Fruit fly (Drosophila melanogaster) whole organism, embryonic: Measurements from ENCODE around the gene dpr2.

Source experiments
- Aef1 ChIP-seq: fragments of 200-800 bp; sonication (Bioruptor generic); IDR thresholded peaks from 3 replicates; pipeline ENCODE4 v1.3.6; 2022; ENCODE audit warnings: missing biosample characterization, missing genetic modification characterization
- Atf-2 ChIP-seq: fragments of 200-800 bp; sonication (Bioruptor generic); optimal IDR thresholded peaks from 2 replicates; lab custom pipeline; 2016; ENCODE audit warnings: missing biosample characterization, missing genetic modification characterization
- Bteb2 ChIP-seq: fragments of 200-800 bp; sonication (Bioruptor generic); optimal IDR thresholded peaks from 2 replicates; lab custom pipeline; 2016; ENCODE audit warnings: missing biosample characterization, missing genetic modification characterization
- CG10321 ChIP-seq: fragments of 200-800 bp; sonication (Bioruptor generic); IDR thresholded peaks from 2 replicates; pipeline ENCODE4 v1.3.6; 2022; ENCODE audit warnings: missing biosample characterization, missing genetic modification characterization
- CG15479 ChIP-seq: fragments of 200-800 bp; sonication (Bioruptor generic); optimal IDR thresholded peaks from 3 replicates; lab custom pipeline; 2019; ENCODE audit warnings: missing biosample characterization, mild to moderate bottlenecking, missing genetic modification characterization, moderate library complexity
- CG15514 ChIP-seq: fragments of 200-800 bp; sonication (Bioruptor generic); optimal IDR thresholded peaks from 3 replicates; lab custom pipeline; 2017; ENCODE audit warnings: missing biosample characterization, missing genetic modification characterization, mild to moderate bottlenecking, moderate library complexity, missing genetic modification reagents
- CG17359 ChIP-seq: fragments of 200-800 bp; sonication (Bioruptor generic); optimal IDR thresholded peaks from 3 replicates; lab custom pipeline; 2018; ENCODE audit warnings: missing biosample characterization, mild to moderate bottlenecking, missing genetic modification characterization, moderate library complexity
- CG17385 ChIP-seq: fragments of 200-800 bp; sonication (Bioruptor generic); optimal IDR thresholded peaks from 3 replicates; lab custom pipeline; 2018; ENCODE audit warnings: missing biosample characterization, mild to moderate bottlenecking, missing genetic modification characterization
- CG2678 ChIP-seq: fragments of 200-800 bp; sonication (Bioruptor generic); optimal IDR thresholded peaks from 3 replicates; lab custom pipeline; 2019; ENCODE audit warnings: missing biosample characterization, mild to moderate bottlenecking, missing genetic modification characterization, moderate library complexity
- CG2712 ChIP-seq: fragments of 200-800 bp; optimal IDR thresholded peaks from 3 replicates; lab custom pipeline; 2019; ENCODE audit warnings: missing biosample characterization, mild to moderate bottlenecking, missing genetic modification characterization, moderate library complexity
- CG30431 ChIP-seq: fragments of 200-800 bp; sonication (Bioruptor generic); optimal IDR thresholded peaks from 2 replicates; lab custom pipeline; 2017; ENCODE audit warnings: missing biosample characterization, missing genetic modification characterization
- CG3407 ChIP-seq: fragments of 200-800 bp; sonication (Bioruptor generic); optimal IDR thresholded peaks from 2 replicates; lab custom pipeline; 2018; ENCODE audit warnings: missing biosample characterization, mild to moderate bottlenecking, missing genetic modification characterization
- CG4328 ChIP-seq: fragments of 200-800 bp; sonication (Bioruptor generic); optimal IDR thresholded peaks from 3 replicates; lab custom pipeline; 2017; ENCODE audit warnings: missing biosample characterization, missing genetic modification reagents, missing genetic modification characterization
- CG7271 ChIP-seq: fragments of 200-800 bp; sonication (Bioruptor generic); optimal IDR thresholded peaks from 2 replicates; lab custom pipeline; 2018; ENCODE audit warnings: missing biosample characterization, mild to moderate bottlenecking, missing genetic modification characterization, moderate library complexity
- CG8281 ChIP-seq: fragments of 200-800 bp; sonication (Bioruptor generic); optimal IDR thresholded peaks from 2 replicates; lab custom pipeline; 2018; ENCODE audit warnings: missing biosample characterization, mild to moderate bottlenecking, missing genetic modification characterization, moderate library complexity
- CHES-1-like ChIP-seq: fragments of 200-800 bp; sonication (Bioruptor generic); optimal IDR thresholded peaks from 2 replicates; lab custom pipeline; 2016; ENCODE audit warnings: missing biosample characterization, missing genetic modification characterization
- CTCF ChIP-seq: fragments of 200-800 bp; sonication (Bioruptor generic); optimal IDR thresholded peaks from 2 replicates; lab custom pipeline; 2017; ENCODE audit warnings: missing biosample characterization, mild to moderate bottlenecking, missing genetic modification characterization, moderate library complexity
- Dbx ChIP-seq: fragments of 200-800 bp; sonication (Bioruptor generic); IDR thresholded peaks from 3 replicates; pipeline ENCODE4 v1.3.6; 2022; ENCODE audit warnings: missing biosample characterization, missing genetic modification characterization
- Dip2 ChIP-seq: fragments of 200-800 bp; sonication (Bioruptor generic); IDR thresholded peaks from 2 replicates; pipeline ENCODE4 v1.3.6; 2022; ENCODE audit warnings: missing biosample characterization, missing genetic modification characterization
- Fer3 ChIP-seq: fragments of 200-800 bp; sonication (Bioruptor generic); optimal IDR thresholded peaks from 2 replicates; lab custom pipeline; 2018; ENCODE audit warnings: missing biosample characterization, mild to moderate bottlenecking, missing genetic modification characterization, moderate library complexity
- Hsf ChIP-seq: fragments of 200-800 bp; sonication (Bioruptor generic); optimal IDR thresholded peaks from 3 replicates; lab custom pipeline; 2016; ENCODE audit warnings: missing biosample characterization, missing genetic modification characterization
- Lpt ChIP-seq: fragments of >200 bp; optimal IDR thresholded peaks from 2 replicates; lab custom pipeline; 2018; ENCODE audit warnings: missing biosample characterization, missing genetic modification characterization
- Max ChIP-seq: fragments of 200-800 bp; sonication (Bioruptor generic); optimal IDR thresholded peaks from 2 replicates; lab custom pipeline; 2016; ENCODE audit warnings: missing biosample characterization, mild to moderate bottlenecking, missing genetic modification characterization
- Pdp1 ChIP-seq, 2 experiments: fragments of 200-800 bp; sonication (Bioruptor generic); optimal IDR thresholded peaks; 3 replicates each; lab custom pipeline; 2016; ENCODE audit warnings: missing biosample characterization in 2 of 2, missing genetic modification characterization in 2 of 2, mild to moderate bottlenecking in 1 of 2, moderate library complexity in 1 of 2
- Side ChIP-seq: fragments of 200-800 bp; sonication (Bioruptor generic); optimal IDR thresholded peaks from 2 replicates; lab custom pipeline; 2016; ENCODE audit warnings: missing biosample characterization, missing genetic modification characterization
- TFAM ChIP-seq: fragments of 200-800 bp; sonication (Bioruptor generic); optimal IDR thresholded peaks from 2 replicates; lab custom pipeline; 2017; ENCODE audit warnings: missing biosample characterization, missing genetic modification characterization, inconsistent platforms
- Usf ChIP-seq: fragments of 200-800 bp; sonication (Bioruptor generic); optimal IDR thresholded peaks from 2 replicates; lab custom pipeline; 2017; ENCODE audit warnings: missing genotype, missing biosample characterization, missing genetic modification characterization
- Xbp1 ChIP-seq: fragments of 200-800 bp; sonication (Bioruptor generic); optimal IDR thresholded peaks from 3 replicates; lab custom pipeline; 2016; ENCODE audit warnings: missing biosample characterization, mild to moderate bottlenecking, missing genetic modification characterization
- al ChIP-seq: fragments of 200-800 bp; sonication (Bioruptor generic); IDR thresholded peaks from 2 replicates; pipeline ENCODE4 v1.3.6; 2022; ENCODE audit warnings: missing biosample characterization, missing genetic modification characterization
- aop ChIP-seq: fragments of 200-800 bp; sonication (Bioruptor generic); IDR thresholded peaks from 2 replicates; pipeline ENCODE4 v1.3.6; 2022; ENCODE audit warnings: missing biosample characterization, missing genetic modification characterization
- ap ChIP-seq: fragments of 200-800 bp; sonication (Bioruptor generic); IDR thresholded peaks from 2 replicates; pipeline ENCODE4 v1.3.6; 2022; ENCODE audit warnings: missing biosample characterization, missing genetic modification characterization
- az2 ChIP-seq: fragments of 200-800 bp; sonication (Bioruptor generic); optimal IDR thresholded peaks from 3 replicates; lab custom pipeline; 2016; ENCODE audit warnings: missing biosample characterization, missing genetic modification characterization
- br ChIP-seq: fragments of >200 bp; optimal IDR thresholded peaks from 2 replicates; lab custom pipeline; 2017
- caup ChIP-seq: fragments of 200-800 bp; sonication (Bioruptor generic); optimal IDR thresholded peaks from 3 replicates; lab custom pipeline; 2017; ENCODE audit warnings: missing biosample characterization, mild to moderate bottlenecking, missing genetic modification characterization, moderate library complexity; ENCODE audit not compliant: severe bottlenecking
- dmrt11E ChIP-seq: fragments of 200-800 bp; sonication (Bioruptor generic); optimal IDR thresholded peaks from 3 replicates; lab custom pipeline; 2018; ENCODE audit warnings: missing biosample characterization, mild to moderate bottlenecking, missing genetic modification characterization, moderate library complexity
- en ChIP-seq: fragments of 200-800 bp; sonication (Bioruptor generic); optimal IDR thresholded peaks from 2 replicates; lab custom pipeline; 2016; ENCODE audit warnings: missing biosample characterization, missing genetic modification characterization
- eyg ChIP-seq: fragments of 200-800 bp; sonication (Bioruptor generic); optimal IDR thresholded peaks from 3 replicates; lab custom pipeline; 2016; ENCODE audit warnings: missing biosample characterization, missing genetic modification characterization
- gt ChIP-seq: fragments of 200-800 bp; sonication (Bioruptor generic); IDR thresholded peaks from 2 replicates; pipeline ENCODE4 v1.3.6; 2022; ENCODE audit warnings: missing biosample characterization, missing genetic modification characterization
- hb ChIP-seq: fragments of 200-800 bp; sonication (Bioruptor generic); IDR thresholded peaks from 3 replicates; pipeline ENCODE4 v1.3.6; 2022; ENCODE audit warnings: missing biosample characterization, missing genetic modification characterization; ENCODE audit not compliant: partially characterized antibody
- jumu ChIP-seq: fragments of 200-800 bp; sonication (Bioruptor generic); optimal IDR thresholded peaks from 3 replicates; lab custom pipeline; 2016; ENCODE audit warnings: missing biosample characterization, missing genetic modification characterization
- kah ChIP-seq: fragments of 200-800 bp; sonication (Bioruptor generic); optimal IDR thresholded peaks from 2 replicates; lab custom pipeline; 2018; ENCODE audit warnings: missing biosample characterization, mild to moderate bottlenecking, missing genetic modification characterization
- mirr ChIP-seq: fragments of 200-800 bp; sonication (Bioruptor generic); optimal IDR thresholded peaks from 3 replicates; lab custom pipeline; 2018; ENCODE audit warnings: missing biosample characterization, mild to moderate bottlenecking, missing genetic modification characterization
- nerfin-2 ChIP-seq: fragments of 200-800 bp; sonication (Bioruptor generic); IDR thresholded peaks from 2 replicates; pipeline ENCODE4 v1.3.6; 2022; ENCODE audit warnings: missing biosample characterization, missing genetic modification characterization; ENCODE audit not compliant: partially characterized antibody
- pho ChIP-seq: fragments of 200-800 bp; sonication (Bioruptor generic); optimal IDR thresholded peaks from 2 replicates; lab custom pipeline; 2016; ENCODE audit warnings: missing biosample characterization, missing genetic modification characterization
- pnt ChIP-seq: fragments of 200-800 bp; sonication (Bioruptor generic); optimal IDR thresholded peaks from 3 replicates; lab custom pipeline; 2016; ENCODE audit warnings: missing biosample characterization, missing genetic modification characterization
- run ChIP-seq: fragments of 200-800 bp; sonication (Bioruptor generic); optimal IDR thresholded peaks from 3 replicates; lab custom pipeline; 2018; ENCODE audit warnings: missing biosample characterization, mild to moderate bottlenecking, missing genetic modification characterization
- schlank ChIP-seq: fragments of 200-800 bp; sonication (Bioruptor generic); optimal IDR thresholded peaks from 2 replicates; lab custom pipeline; 2018; ENCODE audit warnings: missing biosample characterization, mild to moderate bottlenecking, missing genetic modification characterization
- sob ChIP-seq: fragments of 200-800 bp; sonication (Bioruptor generic); IDR thresholded peaks from 2 replicates; pipeline ENCODE4 v1.3.6; 2022; ENCODE audit warnings: missing biosample characterization, missing genetic modification characterization
- ssp ChIP-seq: fragments of 200-800 bp; sonication (Bioruptor generic); IDR thresholded peaks from 2 replicates; pipeline ENCODE4 v1.3.6; 2022; ENCODE audit warnings: missing biosample characterization, missing genetic modification characterization
- vvl ChIP-seq: fragments of 200-800 bp; sonication (Bioruptor generic); IDR thresholded peaks from 2 replicates; pipeline ENCODE4 v1.3.6; 2022; ENCODE audit warnings: missing biosample characterization, missing genetic modification characterization
- wdn ChIP-seq: fragments of 200-800 bp; sonication (Bioruptor generic); IDR thresholded peaks from 2 replicates; pipeline ENCODE4 v1.3.6; 2022; ENCODE audit warnings: missing biosample characterization, missing genetic modification characterization
- yki ChIP-seq: fragments of >200 bp; optimal IDR thresholded peaks from 3 replicates; lab custom pipeline; 2018
- zf30C ChIP-seq: fragments of 200-800 bp; sonication (Bioruptor generic); optimal IDR thresholded peaks from 3 replicates; lab custom pipeline; 2018; ENCODE audit warnings: missing biosample characterization, mild to moderate bottlenecking, missing genetic modification characterization

The dpr2 gene

DNA sequence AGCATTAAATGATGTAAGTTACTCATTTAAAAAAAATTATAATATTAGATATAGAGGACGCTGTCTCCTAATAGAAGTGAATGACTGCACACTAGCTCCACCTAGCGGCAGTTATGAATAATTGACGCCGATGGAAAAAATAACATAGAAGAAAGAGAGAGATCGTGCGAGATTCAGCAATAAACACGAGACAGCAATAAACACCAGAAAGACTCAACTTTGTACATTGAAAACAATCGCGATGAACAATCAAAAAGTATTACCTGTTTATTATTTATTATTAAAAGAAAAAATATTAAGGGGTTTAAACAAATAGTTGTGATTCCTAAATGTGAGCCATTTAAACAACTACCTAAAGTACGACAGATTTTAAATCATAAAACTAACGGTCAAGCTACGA, 22.2 kb upstream of the dpr2 start (continued):
- peak; percentile 34 for TF ChIP-seq dmrt11E (tag; lab: Kevin White, UChicago)
- no peak for TF ChIP-seq Side (GFP tag; lab: Kevin White, UChicago)
- no peak for TF ChIP-seq br (lab: Kevin White, UChicago)
- TF ChIP-seq yki (lab: Kevin White, UChicago), result no peak
- TF ChIP-seq CG30431 (GFP tag; lab: Kevin White, UChicago), result no peak
- TF ChIP-seq TFAM (GFP tag; lab: Kevin White, UChicago), result no peak
- TF ChIP-seq al (GFP tag; lab: Robert Waterston, UW), result peak; percentile 14; the same call in 1 of the 2 replicates
- TF ChIP-seq pho (GFP tag; lab: Kevin White, UChicago), result no peak
- no peak for TF ChIP-seq CG15479 (GFP tag; lab: Kevin White, UChicago)
- TF ChIP-seq pnt (GFP tag; lab: Kevin White, UChicago), result no peak
- no peak for TF ChIP-seq aop (GFP tag; lab: Robert Waterston, UW)
- no peak for TF ChIP-seq hb
- TF ChIP-seq eyg, result no peak
- no peak for TF ChIP-seq Max
- TF ChIP-seq CG4328 (GFP tag; lab: Kevin White, UChicago), result peak; percentile 44
- TF ChIP-seq caup, result peak; percentile 36
- TF ChIP-seq CG3407, result no peak
- no peak for TF ChIP-seq wdn (GFP tag; lab: Robert Waterston, UW)
- TF ChIP-seq sob (GFP tag; lab: Robert Waterston, UW), result no peak
- no peak for TF ChIP-seq Hsf (GFP tag; lab: Kevin White, UChicago)
- no peak for TF ChIP-seq CHES-1-like (GFP tag; lab: Kevin White, UChicago)
- peak; percentile 7 for TF ChIP-seq CG8281 (tag; lab: Kevin White, UChicago)
- TF ChIP-seq Pdp1 (GFP tag; optimal IDR thresholded peaks at IDR 0.05; lab: Kevin White, UChicago), result peak in 1 of 2 experiments; percentile 19
- TF ChIP-seq az2 (GFP tag; lab: Kevin White, UChicago), result no peak
- peak; percentile 97 for TF ChIP-seq CTCF (GFP tag; lab: Kevin White, UChicago)
- no peak for TF ChIP-seq Lpt (GFP tag; lab: Kevin White, UChicago)
- TF ChIP-seq CG17359 (tag; lab: Kevin White, UChicago), result peak; percentile 61
- no peak for TF ChIP-seq CG7271
- TF ChIP-seq CG15514, result no peak
- peak; percentile 66 for TF ChIP-seq CG2678
- TF ChIP-seq CG17385 (GFP tag; lab: Kevin White, UChicago), result no peak
- no peak for TF ChIP-seq schlank
- TF ChIP-seq mirr (GFP tag; lab: Kevin White, UChicago), result no peak
- TF ChIP-seq gt (GFP tag; lab: Robert Waterston, UW), result no peak
- TF ChIP-seq Xbp1, result no peak
- TF ChIP-seq Fer3 (tag; lab: Kevin White, UChicago), result peak; percentile 42
- peak; percentile 91 for TF ChIP-seq Dip2 (GFP tag; lab: Robert Waterston, UW)
- TF ChIP-seq vvl (GFP tag; lab: Robert Waterston, UW), result 0 out of 2 replicates have a peak, but pooled peaks have one; percentile 28
- no peak for TF ChIP-seq nerfin-2 (GFP tag; lab: Robert Waterston, UW)
- TF ChIP-seq kah, result no peak
- no peak for TF ChIP-seq jumu
- no peak for TF ChIP-seq Dbx (GFP tag; lab: Robert Waterston, UW)
- no peak for TF ChIP-seq Atf-2 (GFP tag; lab: Kevin White, UChicago)
- peak; percentile 72 for TF ChIP-seq ap (GFP tag; lab: Robert Waterston, UW)
- TF ChIP-seq Aef1 (GFP tag; lab: Robert Waterston, UW), result no peak; the same call in 2 of the 3 replicates
- no peak for TF ChIP-seq ssp
- peak; percentile 49 for TF ChIP-seq zf30C (GFP tag; lab: Kevin White, UChicago)
- TF ChIP-seq run (tag; lab: Kevin White, UChicago), result no peak
- peak; percentile 74 for TF ChIP-seq CG2712 (tag; lab: Kevin White, UChicago)
- peak; percentile 72 for TF ChIP-seq CG10321 (GFP tag; lab: Robert Waterston, UW)
- no peak for TF ChIP-seq Bteb2
- no peak for TF ChIP-seq en
- no peak for TF ChIP-seq Usf (GFP tag; lab: Kevin White, UChicago)
